Worm (Caenorhabditis elegans): ENCODE measurements around the gene cyp-34A1.

- no peak for TF ChIP-seq flt-1 (GFP tag; IDR thresholded peaks at IDR 0.05)
- no peak for TF ChIP-seq ztf-29 (GFP tag; IDR thresholded peaks at IDR 0.05)
- TF ChIP-seq med-1 (GFP tag; optimal IDR thresholded peaks at IDR 0.05; ENCODE audit: insufficient read depth): no peak
- no peak for TF ChIP-seq tab-1 (GFP tag; IDR thresholded peaks at IDR 0.05)
- TF ChIP-seq ztf-23 (GFP tag; IDR thresholded peaks at IDR 0.05): no peak
- TF ChIP-seq ref-1 (GFP tag; conservative IDR thresholded peaks at IDR 0.05): no peak
- TF ChIP-seq T22C8.4 (GFP tag; IDR thresholded peaks at IDR 0.05): no peak
Observed at ce11 chrV:15259904-15260303, 27.9 kb downstream of the cyp-34A1 start, which contains the start of gene M01B2.8.

Data from whole organism, midembryonic.